Fruit fly (Drosophila melanogaster) whole organism, wandering third instar larva: ENCODE measurements around the gene CG32713.

Experiments
- GATAd ChIP-seq: sonication (Bioruptor generic); optimal IDR thresholded peaks from 2 replicates; lab custom pipeline; 2016; ENCODE audit warnings: missing biosample characterization, missing genetic modification characterization
- Hnf4 ChIP-seq: fragments of 200-800 bp; sonication (Bioruptor generic); optimal IDR thresholded peaks from 2 replicates; lab custom pipeline; 2016; ENCODE audit warnings: missing biosample characterization, mild to moderate bottlenecking, missing genetic modification characterization
- Vsx2 ChIP-seq: fragments of 200-300, 225-300 bp; sonication (Bioruptor generic); optimal IDR thresholded peaks from 2 replicates; lab custom pipeline; 2018; ENCODE audit warnings: missing biosample characterization, missing genetic modification characterization; ENCODE audit not compliant: partially characterized antibody
- br ChIP-seq: fragments of 200-800 bp; sonication (Bioruptor generic); optimal IDR thresholded peaks from 2 replicates; lab custom pipeline; 2016; ENCODE audit warnings: missing biosample characterization, missing genetic modification characterization
- fru ChIP-seq: fragments of 200-800 bp; sonication (Bioruptor generic); optimal IDR thresholded peaks from 3 replicates; lab custom pipeline; 2016; ENCODE audit warnings: missing biosample characterization, mild to moderate bottlenecking, missing genetic modification characterization
- lola ChIP-seq: fragments of >200 bp; optimal IDR thresholded peaks from 2 replicates; lab custom pipeline; 2017; ENCODE audit warnings: missing biosample characterization, missing genetic modification characterization
- psq ChIP-seq: fragments of 200-800 bp; sonication (Bioruptor generic); optimal IDR thresholded peaks from 3 replicates; lab custom pipeline; 2017; ENCODE audit warnings: missing biosample characterization, mild to moderate bottlenecking, missing genetic modification characterization, moderate library complexity
- rgr ChIP-seq: fragments of 200-800 bp; sonication (Bioruptor generic); optimal IDR thresholded peaks from 3 replicates; lab custom pipeline; 2016; ENCODE audit warnings: missing biosample characterization, mild to moderate bottlenecking, missing genetic modification characterization
- sv ChIP-seq: fragments of 200-800 bp; sonication (Bioruptor generic); optimal IDR thresholded peaks from 3 replicates; lab custom pipeline; 2016; ENCODE audit warnings: missing biosample characterization, missing genetic modification characterization

dm6 chrX:8489048-8489447, 31.6 kb upstream of the CG32713 start, which contains the start of gene CG33181:
- no peak for TF ChIP-seq Hnf4 (GFP tag; lab: Kevin White, UChicago)
- TF ChIP-seq psq, result no peak
- no peak for TF ChIP-seq br (GFP tag; lab: Kevin White, UChicago)
- TF ChIP-seq sv (GFP tag; lab: Kevin White, UChicago), result no peak
- no peak for TF ChIP-seq Vsx2 (GFP tag; lab: Kevin White, UChicago)
- no peak for TF ChIP-seq rgr (GFP tag; lab: Kevin White, UChicago)
- TF ChIP-seq fru (GFP tag; lab: Kevin White, UChicago), result no peak
- TF ChIP-seq lola (GFP tag; lab: Kevin White, UChicago), result no peak
- TF ChIP-seq GATAd, result no peak
